Fruit fly (Drosophila melanogaster) whole organism, pupa: ENCODE results near the gene Rnp4F.

Experiments
- CG15710 ChIP-seq: fragments of 200-800 bp; sonication (Bioruptor generic); optimal IDR thresholded peaks from 2 replicates; lab custom pipeline; 2018; ENCODE audit warnings: missing biosample characterization, mild to moderate bottlenecking, missing genetic modification characterization, moderate library complexity
- CG17806 ChIP-seq: fragments of 200-800 bp; sonication (Bioruptor generic); optimal IDR thresholded peaks from 2 replicates; lab custom pipeline; 2018; ENCODE audit warnings: missing biosample characterization, mild to moderate bottlenecking, missing genetic modification characterization, moderate library complexity
- CG32121 ChIP-seq: fragments of 200-800 bp; sonication (Bioruptor generic); IDR thresholded peaks from 2 replicates; pipeline ENCODE4 v1.3.6; 2022; ENCODE audit warnings: missing biosample characterization, missing genetic modification characterization
- CG34367 ChIP-seq: fragments of 200-800 bp; sonication (Bioruptor generic); optimal IDR thresholded peaks from 2 replicates; lab custom pipeline; 2018; ENCODE audit warnings: missing biosample characterization, mild to moderate bottlenecking, missing genetic modification characterization
- CG8159 ChIP-seq: fragments of 200-800 bp; sonication (Bioruptor generic); optimal IDR thresholded peaks from 3 replicates; lab custom pipeline; 2018; ENCODE audit warnings: missing biosample characterization, mild to moderate bottlenecking, missing genetic modification characterization, moderate library complexity
- CG9948 ChIP-seq: fragments of 200-800 bp; sonication (Bioruptor generic); optimal IDR thresholded peaks from 2 replicates; lab custom pipeline; 2018; ENCODE audit warnings: missing biosample characterization, mild to moderate bottlenecking, missing genetic modification characterization, moderate library complexity
- D1 ChIP-seq: fragments of 200-800 bp; sonication (Bioruptor generic); optimal IDR thresholded peaks from 2 replicates; lab custom pipeline; 2018; ENCODE audit warnings: missing biosample characterization, mild to moderate bottlenecking, missing genetic modification characterization, moderate library complexity
- EcR ChIP-seq: fragments of 200-800 bp; sonication (Bioruptor generic); optimal IDR thresholded peaks from 3 replicates; lab custom pipeline; 2019; ENCODE audit warnings: missing biosample characterization, missing genetic modification characterization, mild to moderate bottlenecking, moderate library complexity, missing genetic modification reagents
- Ets98B ChIP-seq: fragments of 200-800 bp; sonication (Bioruptor generic); IDR thresholded peaks from 2 replicates; pipeline ENCODE4 v1.3.6; 2022; ENCODE audit warnings: missing biosample characterization, missing genetic modification characterization
- Pif1A ChIP-seq: fragments of 200-800 bp; sonication (Bioruptor generic); optimal IDR thresholded peaks from 3 replicates; lab custom pipeline; 2016; ENCODE audit warnings: missing biosample characterization, missing genetic modification characterization
- gl ChIP-seq: fragments of 200-800 bp; sonication (Bioruptor generic); optimal IDR thresholded peaks from 2 replicates; lab custom pipeline; 2018; ENCODE audit warnings: missing biosample characterization, mild to moderate bottlenecking, missing genetic modification characterization
- rn ChIP-seq: fragments of 200-800 bp; sonication (Bioruptor generic); IDR thresholded peaks from 2 replicates; pipeline ENCODE4 v1.3.6; 2022; ENCODE audit warnings: missing biosample characterization, missing genetic modification characterization

dm6 chrX:5329266-5329898 is 6.9 kb upstream of the Rnp4F start, which contains the start of the genes CG3309 and XRCC1:
- peak; percentile 2; the same call in 1 of the 2 replicates for TF ChIP-seq Ets98B (GFP tag; lab: Robert Waterston, UW)
- TF ChIP-seq CG34367 = no peak
- peak; percentile 40; the same call in 1 of the 2 replicates for TF ChIP-seq CG32121 (GFP tag; lab: Robert Waterston, UW)
- no peak for TF ChIP-seq CG15710 (tag; lab: Kevin White, UChicago)
- no peak for TF ChIP-seq gl (tag; lab: Kevin White, UChicago)
- no peak for TF ChIP-seq Pif1A
- no peak for TF ChIP-seq EcR (GFP tag; lab: Kevin White, UChicago)
- no peak for TF ChIP-seq CG9948 (tag; lab: Kevin White, UChicago)
- TF ChIP-seq CG8159 (tag; lab: Kevin White, UChicago) = peak; percentile 33
- TF ChIP-seq rn = no peak
- TF ChIP-seq CG17806 (tag; lab: Kevin White, UChicago) = no peak
- TF ChIP-seq D1 (tag; lab: Kevin White, UChicago) = no peak
